Worm (Caenorhabditis elegans): ENCODE results near the gene tag-281.

The tag-281 gene

DNA sequence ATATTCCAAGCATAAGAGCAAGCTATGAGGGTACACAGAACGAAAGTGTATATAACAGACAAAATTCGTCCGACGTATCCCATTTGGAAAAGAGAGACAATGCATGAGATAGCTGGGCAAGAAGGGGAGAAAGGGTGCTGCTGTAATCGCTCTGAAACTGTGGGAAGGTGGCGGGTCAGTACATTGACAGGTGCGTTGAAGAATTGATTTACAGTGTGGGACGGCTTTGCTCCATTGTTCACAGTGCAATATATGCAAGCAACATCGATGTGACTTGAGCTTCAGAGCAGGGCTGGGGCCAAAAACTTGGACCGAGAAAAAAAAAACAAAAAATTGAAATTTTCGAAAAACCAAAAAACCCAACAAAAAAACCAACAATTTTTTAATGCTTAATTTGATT lies 49.5 kb upstream of the tag-281 start, which contains the start of gene F57G9.3:
F57G9.3 (minus strand) TSS at position 101 of the 400 bp plus-strand sequence.
- no peak for TF ChIP-seq mbf-1 (tag; optimal IDR thresholded peaks at IDR 0.05)
- no peak for TF ChIP-seq lin-13 (GFP tag; optimal IDR thresholded peaks at IDR 0.05)
- TF ChIP-seq unc-62 (GFP tag; optimal IDR thresholded peaks at IDR 0.05), result no peak
- TF ChIP-seq ZK546.5 (tag; optimal IDR thresholded peaks at IDR 0.05), result no peak
- TF ChIP-seq sma-9 (GFP tag; optimal IDR thresholded peaks at IDR 0.05), result no peak
- TF ChIP-seq sma-9 (tag; optimal IDR thresholded peaks at IDR 0.05), result no peak
- no peak for TF ChIP-seq lsy-2 (tag; optimal IDR thresholded peaks at IDR 0.05)
- TF ChIP-seq nhr-11 (tag; optimal IDR thresholded peaks at IDR 0.05), result no peak
- no peak for TF ChIP-seq unc-39 (tag; optimal IDR thresholded peaks at IDR 0.05)
- no peak for TF ChIP-seq peb-1 (tag; optimal IDR thresholded peaks at IDR 0.05)
- no peak for TF ChIP-seq sem-4 (tag; optimal IDR thresholded peaks at IDR 0.05)
- TF ChIP-seq dmd-4 (tag; optimal IDR thresholded peaks at IDR 0.05), result no peak
- TF ChIP-seq ceh-16 (tag; optimal IDR thresholded peaks at IDR 0.05), result no peak

DNA sequence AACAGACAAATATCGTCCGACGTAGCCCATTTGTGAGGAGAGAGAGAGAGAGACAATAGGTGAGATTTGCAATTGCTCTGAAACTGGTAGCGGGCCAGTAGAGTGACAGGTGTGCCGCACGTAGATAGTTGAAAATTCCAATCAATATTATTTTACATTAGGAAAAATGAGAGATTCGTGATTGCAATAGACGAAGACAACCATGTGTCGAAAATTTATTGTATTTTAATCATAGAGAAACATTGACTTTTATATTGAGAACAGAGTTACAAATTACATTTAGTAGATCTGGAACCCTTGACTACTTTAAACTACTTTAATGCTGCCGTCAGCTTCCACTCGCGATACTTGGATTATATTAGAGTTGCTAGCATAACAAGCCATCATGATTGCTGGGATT lies 47.1 kb upstream of the tag-281 start, which contains the start of gene Y57A10C.1:
Y57A10C.1 (minus strand) TSS at position 101 of the 400 bp plus-strand sequence.
- TF ChIP-seq nhr-237 (tag; optimal IDR thresholded peaks at IDR 0.05) (no peak), elt-3 (tag; optimal IDR thresholded peaks at IDR 0.05) (no peak), ceh-82 (tag; optimal IDR thresholded peaks at IDR 0.05) (no peak), mbf-1 (tag; optimal IDR thresholded peaks at IDR 0.05) (no peak), Y55F3AM.14 (GFP tag; optimal IDR thresholded peaks at IDR 0.05) (no peak), egl-27 (tag; optimal IDR thresholded peaks at IDR 0.05) (no peak), nhr-25 (tag; optimal IDR thresholded peaks at IDR 0.05) (no peak), unc-39 (tag; optimal IDR thresholded peaks at IDR 0.05) (no peak), unc-55 (GFP tag; optimal IDR thresholded peaks at IDR 0.05) (no peak), alr-1 (tag; optimal IDR thresholded peaks at IDR 0.05) (no peak), peb-1 (tag; optimal IDR thresholded peaks at IDR 0.05) (no peak), skn-1 (tag; optimal IDR thresholded peaks at IDR 0.05) (no peak), dmd-4 (tag; optimal IDR thresholded peaks at IDR 0.05) (no peak), ama-1 (optimal IDR thresholded peaks at IDR 0.05) (no peak)

DNA sequence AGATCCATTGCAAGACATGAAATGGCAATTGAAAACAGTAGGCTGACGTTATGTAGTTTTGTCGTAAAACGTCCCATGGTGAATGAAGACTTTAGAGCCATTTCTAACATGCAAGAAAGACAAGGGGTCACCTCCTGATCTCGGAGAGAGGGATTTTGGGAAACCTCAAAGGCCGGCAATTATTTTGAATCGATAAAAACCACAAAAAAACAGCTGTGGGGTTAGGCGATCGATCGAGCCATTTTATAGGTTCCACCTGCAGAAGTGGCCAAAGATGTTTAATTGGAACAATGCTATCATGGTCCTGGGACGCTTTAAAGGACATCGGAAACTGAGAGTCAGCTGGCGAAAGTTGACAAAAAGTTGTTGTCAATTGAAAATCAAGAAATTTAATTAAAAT lies 44.8 kb upstream of the tag-281 start, which contains the start of gene Y57A10C.11:
Y57A10C.11 (minus strand) TSS at position 101 of the 400 bp plus-strand sequence.
- TF ChIP-seq nhr-25 (tag; optimal IDR thresholded peaks at IDR 0.05) (no peak), fos-1 (tag; optimal IDR thresholded peaks at IDR 0.05) (no peak), aly-2 (tag; optimal IDR thresholded peaks at IDR 0.05) (no peak), R02D3.7 (tag; optimal IDR thresholded peaks at IDR 0.05) (no peak), ama-1 (optimal IDR thresholded peaks at IDR 0.05) (no peak), ztf-4 (tag; optimal IDR thresholded peaks at IDR 0.05) (no peak), unc-55 (GFP tag; optimal IDR thresholded peaks at IDR 0.05) (no peak), snpc-4 (tag; optimal IDR thresholded peaks at IDR 0.05) (no peak), ceh-82 (tag; optimal IDR thresholded peaks at IDR 0.05) (no peak), lin-11 (tag; optimal IDR thresholded peaks at IDR 0.05) (no peak), nhr-6 (tag; optimal IDR thresholded peaks at IDR 0.05) (no peak), elt-3 (tag; optimal IDR thresholded peaks at IDR 0.05) (no peak), zag-1 (tag; optimal IDR thresholded peaks at IDR 0.05) (no peak), peb-1 (tag; optimal IDR thresholded peaks at IDR 0.05) (no peak)

DNA sequence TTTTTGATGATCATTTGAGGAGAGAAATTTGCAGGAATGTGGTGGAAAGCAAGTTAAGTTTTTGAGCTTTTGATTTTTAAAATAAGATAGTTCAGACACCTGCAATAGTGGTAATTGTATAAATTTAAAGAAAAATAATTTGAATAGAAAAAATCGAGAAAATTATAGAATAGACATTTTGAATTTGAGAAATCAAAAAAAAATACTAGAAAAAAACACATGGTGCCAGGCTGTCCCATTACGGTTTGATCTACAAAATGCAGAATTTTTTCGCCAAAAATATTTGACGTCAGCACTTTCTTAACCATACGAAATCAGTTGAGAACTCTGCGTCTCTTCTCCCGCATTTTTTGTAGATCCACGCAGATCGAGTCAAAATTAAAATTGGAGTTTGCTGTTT lies 42.0 kb upstream of the tag-281 start, which contains the start of gene sre-27:
sre-27 (minus strand) TSS at position 101 of the 400 bp plus-strand sequence.
- TF ChIP-seq nhr-25 (tag; optimal IDR thresholded peaks at IDR 0.05), result no peak
- no peak for TF ChIP-seq R02D3.7 (tag; optimal IDR thresholded peaks at IDR 0.05)
- no peak for TF ChIP-seq lin-39 (tag; optimal IDR thresholded peaks at IDR 0.05)

DNA sequence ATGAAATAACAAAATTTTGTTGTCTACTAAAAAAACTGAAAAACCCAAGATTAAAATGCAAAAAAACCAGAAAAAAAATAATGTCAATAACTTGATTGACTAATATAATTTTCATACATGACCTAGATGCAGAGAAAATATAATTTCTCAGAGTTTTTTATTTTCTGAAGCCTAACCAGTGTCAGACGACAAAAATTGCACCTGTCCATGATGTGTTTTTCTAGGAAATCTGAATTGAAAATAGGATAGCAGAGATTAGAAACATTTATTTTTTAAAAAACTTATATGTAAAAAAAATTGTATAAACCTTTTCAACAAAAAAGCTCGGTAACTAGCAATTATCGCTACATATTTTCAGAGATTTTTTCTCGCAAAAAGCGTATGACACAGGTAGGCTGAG lies 41.6 kb upstream of the tag-281 start:
- TF ChIP-seq ZK546.5 (tag; optimal IDR thresholded peaks at IDR 0.05) (no peak), ceh-82 (tag; optimal IDR thresholded peaks at IDR 0.05) (no peak), aly-2 (tag; optimal IDR thresholded peaks at IDR 0.05) (no peak), nhr-12 (tag; optimal IDR thresholded peaks at IDR 0.05) (no peak), sma-9 (GFP tag; optimal IDR thresholded peaks at IDR 0.05) (peak; percentile 10), sma-9 (tag; optimal IDR thresholded peaks at IDR 0.05) (no peak), egl-27 (tag; optimal IDR thresholded peaks at IDR 0.05) (no peak)

DNA sequence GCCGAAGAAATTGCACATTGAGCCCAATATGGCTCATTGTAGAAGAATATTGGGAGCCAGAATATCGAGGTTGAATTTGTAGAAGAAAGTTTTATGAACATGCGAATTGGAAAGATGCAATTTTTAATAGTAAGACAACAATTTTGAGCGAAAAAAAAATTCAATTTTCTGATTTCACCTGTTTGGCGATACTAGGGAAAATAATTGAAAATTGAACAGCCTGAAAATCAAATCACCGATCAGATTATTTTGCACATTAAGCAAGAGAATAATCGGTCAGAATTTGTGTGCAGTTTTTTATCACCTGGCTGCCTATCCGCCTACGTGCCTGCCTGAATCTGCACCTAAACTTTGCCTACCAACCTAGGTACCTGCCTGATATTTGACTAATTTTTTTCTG lies 39.1 kb upstream of the tag-281 start, which contains the start of gene sre-26:
sre-26 (minus strand) TSS at position 101 of the 400 bp plus-strand sequence.
- no peak for TF ChIP-seq crh-2 (tag; optimal IDR thresholded peaks at IDR 0.05)
- TF ChIP-seq nhr-10 (tag; optimal IDR thresholded peaks at IDR 0.05), result no peak
- no peak for TF ChIP-seq unc-62 (GFP tag; optimal IDR thresholded peaks at IDR 0.05)
- no peak for TF ChIP-seq ZK546.5 (tag; optimal IDR thresholded peaks at IDR 0.05)
